Worm (Caenorhabditis elegans): Measurements from ENCODE around the gene F31E9.6.

Gene F31E9.6

DNA sequence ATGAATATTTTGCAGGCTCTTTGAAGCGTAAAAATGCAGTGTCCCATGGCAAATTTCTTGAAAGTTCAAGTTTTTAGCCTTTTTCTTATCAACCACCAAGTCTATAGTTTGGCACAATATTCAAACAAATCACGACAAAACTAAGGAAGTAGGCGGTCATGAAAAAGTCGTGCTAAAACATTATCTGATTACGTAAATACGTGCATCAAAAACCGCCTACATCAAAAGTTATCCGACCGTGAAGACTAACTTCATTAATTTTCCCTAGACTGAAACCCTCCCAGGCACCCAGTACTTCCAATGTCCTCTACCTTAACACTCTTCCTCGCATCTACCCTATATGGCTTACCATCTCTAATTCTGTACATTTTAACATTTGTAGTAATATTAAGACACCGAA is 13.5 kb upstream of the F31E9.6 start, which contains the start of gene srg-44:
Gene srg-44 (plus strand): TSS at position 301 of the 400 bp plus-strand sequence.
- TF ChIP-seq daf-12 (tag; optimal IDR thresholded peaks at IDR 0.05) (no peak), nhr-67 (tag; optimal IDR thresholded peaks at IDR 0.05) (no peak), pha-4 (tag; optimal IDR thresholded peaks at IDR 0.05) (no peak), lin-39 (tag; optimal IDR thresholded peaks at IDR 0.05) (no peak), jun-1 (tag; optimal IDR thresholded peaks at IDR 0.05) (no peak), unc-39 (tag; optimal IDR thresholded peaks at IDR 0.05) (no peak), hmg-11 (tag; optimal IDR thresholded peaks at IDR 0.05) (no peak), unc-62 (GFP tag; optimal IDR thresholded peaks at IDR 0.05) (no peak), nhr-76 (tag; optimal IDR thresholded peaks at IDR 0.05) (no peak), egl-5 (tag; optimal IDR thresholded peaks at IDR 0.05) (no peak), snpc-4 (tag; optimal IDR thresholded peaks at IDR 0.05) (no peak), elt-3 (tag; optimal IDR thresholded peaks at IDR 0.05) (no peak), tbx-2 (tag; optimal IDR thresholded peaks at IDR 0.05) (no peak), nhr-28 (tag; optimal IDR thresholded peaks at IDR 0.05) (no peak), ztf-11 (tag; optimal IDR thresholded peaks at IDR 0.05) (no peak), zag-1 (tag; optimal IDR thresholded peaks at IDR 0.05) (no peak), egl-27 (tag; optimal IDR thresholded peaks at IDR 0.05) (no peak), ZK546.5 (tag; optimal IDR thresholded peaks at IDR 0.05) (no peak), fos-1 (tag; optimal IDR thresholded peaks at IDR 0.05) (no peak), lin-15B (tag; optimal IDR thresholded peaks at IDR 0.05) (no peak)

DNA sequence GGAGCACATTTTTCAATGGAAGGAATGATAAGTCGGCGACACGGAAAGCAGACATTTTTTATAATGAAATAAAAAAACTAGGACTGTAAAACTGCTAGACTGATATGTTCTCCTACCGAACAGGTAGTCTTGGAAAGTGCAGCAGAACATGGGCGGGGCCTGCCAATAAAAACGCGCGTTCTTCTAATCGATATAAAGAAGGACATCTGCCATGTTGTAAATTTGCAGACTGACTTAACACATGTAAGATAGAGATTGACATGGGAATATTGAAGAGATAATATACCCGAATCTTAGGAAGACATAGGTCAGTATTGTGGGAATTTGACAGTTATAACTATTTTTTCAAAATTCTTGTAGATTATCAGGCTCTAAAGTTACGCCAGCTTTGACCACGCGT is 12.9 kb upstream of the F31E9.6 start, which contains the start of gene sdz-16:
Gene sdz-16 (minus strand): TSS at position 101 of the 400 bp plus-strand sequence.
- TF ChIP-seq nhr-43 (tag; optimal IDR thresholded peaks at IDR 0.05; ENCODE audit: poor library complexity, severe bottlenecking): no peak
- no peak for TF ChIP-seq egl-27 (tag; optimal IDR thresholded peaks at IDR 0.05)
- TF ChIP-seq pha-4 (tag; optimal IDR thresholded peaks at IDR 0.05): no peak
- TF ChIP-seq hmg-11 (tag; optimal IDR thresholded peaks at IDR 0.05): no peak
- no peak for TF ChIP-seq nhr-12 (tag; optimal IDR thresholded peaks at IDR 0.05)
- no peak for TF ChIP-seq jun-1 (tag; optimal IDR thresholded peaks at IDR 0.05)
- no peak for TF ChIP-seq lsy-12 (tag; optimal IDR thresholded peaks at IDR 0.05)
- no peak for TF ChIP-seq elt-2 (tag; optimal IDR thresholded peaks at IDR 0.05)

DNA sequence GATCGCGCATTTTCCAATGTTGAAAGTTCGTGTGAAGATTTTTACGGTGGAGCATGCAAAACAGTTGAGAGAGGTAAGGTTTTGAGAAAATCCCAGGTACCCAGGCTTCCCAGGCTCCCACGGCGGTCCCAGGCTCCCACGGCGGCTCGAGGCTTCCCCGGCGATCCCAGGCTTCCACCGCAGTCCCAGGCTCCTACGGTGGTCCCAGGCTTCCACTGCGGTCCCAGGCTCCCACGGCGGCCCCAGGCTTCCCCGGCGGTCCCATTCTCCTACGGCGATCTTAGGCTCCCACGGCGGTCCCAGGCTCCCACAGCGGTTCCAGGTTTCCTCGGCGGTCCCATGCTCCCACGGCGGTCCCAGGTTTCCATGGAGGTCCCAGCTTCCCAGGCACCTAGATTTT is 8.9 kb upstream of the F31E9.6 start:
- TF ChIP-seq snpc-4 (tag; optimal IDR thresholded peaks at IDR 0.05) (no peak), aly-2 (tag; optimal IDR thresholded peaks at IDR 0.05) (no peak), mml-1 (tag; optimal IDR thresholded peaks at IDR 0.05) (no peak), eor-1 (tag; optimal IDR thresholded peaks at IDR 0.05) (no peak), nhr-25 (tag; optimal IDR thresholded peaks at IDR 0.05) (no peak), ceh-82 (tag; optimal IDR thresholded peaks at IDR 0.05) (no peak), lsy-12 (tag; optimal IDR thresholded peaks at IDR 0.05) (no peak), ceh-16 (tag; optimal IDR thresholded peaks at IDR 0.05) (no peak), nhr-12 (tag; optimal IDR thresholded peaks at IDR 0.05) (no peak)

DNA sequence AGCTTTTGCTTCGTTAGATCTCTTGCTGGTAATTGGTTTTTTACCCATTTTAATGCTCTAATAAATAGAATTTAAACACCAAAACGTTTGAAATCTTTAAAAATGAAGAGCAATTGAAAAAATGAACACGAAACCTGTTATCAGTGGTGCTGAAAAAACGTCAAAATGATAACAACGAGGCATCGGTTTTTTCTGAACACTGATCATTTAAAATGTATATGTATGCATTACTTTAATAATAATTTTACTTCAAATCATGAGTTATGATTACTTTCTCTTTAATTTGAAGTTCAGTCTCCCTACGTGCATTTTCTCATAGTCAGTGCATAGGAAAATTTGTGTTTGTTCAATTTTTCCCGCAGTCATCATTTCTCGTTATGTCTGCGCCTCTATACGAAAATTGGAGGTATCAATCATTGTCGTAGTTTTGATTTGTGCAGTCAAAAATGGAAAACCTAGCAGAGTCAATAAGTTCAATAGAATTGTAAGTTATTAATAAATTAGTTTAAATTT is 7.5 kb upstream of the F31E9.6 start, which contains the start of gene F31E9.3:
Gene F31E9.3 (plus strand): TSS at position 194 of the 513 bp plus-strand sequence.
- TF ChIP-seq fkh-10 (GFP tag; optimal IDR thresholded peaks at IDR 0.05): no peak
- TF ChIP-seq elt-2 (tag; optimal IDR thresholded peaks at IDR 0.05): peak; percentile 70
- TF ChIP-seq fos-1 (tag; optimal IDR thresholded peaks at IDR 0.05): no peak
- TF ChIP-seq ztf-11 (tag; optimal IDR thresholded peaks at IDR 0.05): no peak
- TF ChIP-seq R02D3.7 (tag; optimal IDR thresholded peaks at IDR 0.05): no peak
- no peak for TF ChIP-seq aly-2 (tag; optimal IDR thresholded peaks at IDR 0.05)
- peak; percentile 13 for TF ChIP-seq pha-4 (tag; optimal IDR thresholded peaks at IDR 0.05)
- TF ChIP-seq unc-62 (GFP tag; optimal IDR thresholded peaks at IDR 0.05): no peak
- TF ChIP-seq hmg-11 (tag; optimal IDR thresholded peaks at IDR 0.05): no peak
- TF ChIP-seq nfya-1 (tag; optimal IDR thresholded peaks at IDR 0.05; ENCODE audit: insufficient read depth): no peak
- TF ChIP-seq elt-3 (tag; optimal IDR thresholded peaks at IDR 0.05): no peak
- TF ChIP-seq unc-39 (tag; optimal IDR thresholded peaks at IDR 0.05): no peak
- TF ChIP-seq nhr-11 (tag; optimal IDR thresholded peaks at IDR 0.05): no peak
- no peak for TF ChIP-seq mdl-1 (tag; optimal IDR thresholded peaks at IDR 0.05)
- no peak for TF ChIP-seq ZK546.5 (tag; optimal IDR thresholded peaks at IDR 0.05)

Data from whole organism, L3 larva.